Fruit fly (Drosophila melanogaster): Measurements from ENCODE around the gene daed.

Gene daed

dm6 chr2L:2200136-2201036 is 15.7 kb downstream of the daed start (continued):
- no peak for TF ChIP-seq hkb (optimal IDR thresholded peaks at IDR 0.05)
- TF ChIP-seq hkb (GFP tag; IDR thresholded peaks at IDR 0.05), result no peak
- no peak for TF ChIP-seq Doc2 (GFP tag; IDR thresholded peaks at IDR 0.05)
- no peak for TF ChIP-seq Aef1 (GFP tag; IDR thresholded peaks at IDR 0.05)
- no peak for TF ChIP-seq Atf-2 (GFP tag; optimal IDR thresholded peaks at IDR 0.05)
- no peak for TF ChIP-seq CG2116 (GFP tag; optimal IDR thresholded peaks at IDR 0.05)
- peak; percentile 61 for TF ChIP-seq sug (tag; optimal IDR thresholded peaks at IDR 0.05)
- no peak for TF ChIP-seq CTCF (GFP tag; optimal IDR thresholded peaks at IDR 0.05)
- TF ChIP-seq CG15514 (GFP tag; optimal IDR thresholded peaks at IDR 0.05), result no peak
- no peak for TF ChIP-seq CG42726 (GFP tag; IDR thresholded peaks at IDR 0.05; ENCODE audit: partially characterized antibody)
- TF ChIP-seq fd3F (GFP tag; optimal IDR thresholded peaks at IDR 0.05), result no peak
- TF ChIP-seq lbe (GFP tag; optimal IDR thresholded peaks at IDR 0.05), result peak; percentile 33
- TF ChIP-seq Lhr (GFP tag; optimal IDR thresholded peaks at IDR 0.05), result peak; percentile 41
- TF ChIP-seq Hey (tag; optimal IDR thresholded peaks at IDR 0.05), result no peak
- no peak for TF ChIP-seq so (GFP tag; IDR thresholded peaks at IDR 0.05)
- TF ChIP-seq tx (GFP tag; optimal IDR thresholded peaks at IDR 0.05), result no peak
- no peak for TF ChIP-seq pum (GFP tag; optimal IDR thresholded peaks at IDR 0.05)
- no peak for TF ChIP-seq CG11085 (GFP tag; IDR thresholded peaks at IDR 0.05)
- no peak for TF ChIP-seq CG4360 (GFP tag; IDR thresholded peaks at IDR 0.05)
- TF ChIP-seq CG9727 (GFP tag; optimal IDR thresholded peaks at IDR 0.05), result no peak
- no peak for TF ChIP-seq insv (GFP tag; optimal IDR thresholded peaks at IDR 0.05)
- TF ChIP-seq pros (GFP tag; optimal IDR thresholded peaks at IDR 0.05), result peak; percentile 84
- no peak for TF ChIP-seq zen (tag; optimal IDR thresholded peaks at IDR 0.05)
- TF ChIP-seq fu2 (GFP tag; optimal IDR thresholded peaks at IDR 0.05), result no peak
- no peak for TF ChIP-seq bab2 (GFP tag; optimal IDR thresholded peaks at IDR 0.05)
- no peak for TF ChIP-seq CG11247 (GFP tag; IDR thresholded peaks at IDR 0.05)
- peak; percentile 63 for TF ChIP-seq CG8478 (optimal IDR thresholded peaks at IDR 0.05)
- TF ChIP-seq dan (GFP tag; IDR thresholded peaks at IDR 0.05), result no peak
- no peak for TF ChIP-seq CG12744 (GFP tag; optimal IDR thresholded peaks at IDR 0.05)
- TF ChIP-seq Adf1 (GFP tag; IDR thresholded peaks at IDR 0.05), result no peak
- no peak for TF ChIP-seq row (GFP tag; IDR thresholded peaks at IDR 0.05)
- TF ChIP-seq Hr51 (GFP tag; optimal IDR thresholded peaks at IDR 0.05), result no peak
- TF ChIP-seq Ssrp (tag; optimal IDR thresholded peaks at IDR 0.05), result no peak
- TF ChIP-seq cas (GFP tag; IDR thresholded peaks at IDR 0.05), result no peak
- TF ChIP-seq CG17802 (tag; optimal IDR thresholded peaks at IDR 0.05), result no peak
- TF ChIP-seq bbx (GFP tag; IDR thresholded peaks at IDR 0.05; ENCODE audit: partially characterized antibody), result no peak
- no peak for TF ChIP-seq E2f2 (GFP tag; IDR thresholded peaks at IDR 0.05)
- no peak for TF ChIP-seq Sox102F (GFP tag; optimal IDR thresholded peaks at IDR 0.05)
- no peak for TF ChIP-seq D19A (tag; optimal IDR thresholded peaks at IDR 0.05)
- TF ChIP-seq CG6254 (GFP tag; optimal IDR thresholded peaks at IDR 0.05), result peak; percentile 4
- no peak for TF ChIP-seq Fer3 (tag; optimal IDR thresholded peaks at IDR 0.05)
- no peak for TF ChIP-seq disco-r (GFP tag; optimal IDR thresholded peaks at IDR 0.05)
- no peak for TF ChIP-seq ind (GFP tag; optimal IDR thresholded peaks at IDR 0.05)
- TF ChIP-seq Jarid2 (GFP tag; optimal IDR thresholded peaks at IDR 0.05), result no peak
- no peak for TF ChIP-seq Ravus (GFP tag; IDR thresholded peaks at IDR 0.05)
- TF ChIP-seq CG7928 (GFP tag; optimal IDR thresholded peaks at IDR 0.05), result no peak
- no peak for TF ChIP-seq CG34422 (GFP tag; IDR thresholded peaks at IDR 0.05)
- TF ChIP-seq sens-2 (GFP tag; IDR thresholded peaks at IDR 0.05), result no peak
- TF ChIP-seq al (GFP tag; IDR thresholded peaks at IDR 0.05), result no peak
- TF ChIP-seq Fer2 (tag; optimal IDR thresholded peaks at IDR 0.05), result no peak
- peak; percentile 51 to 66 for TF ChIP-seq Trl (optimal IDR thresholded peaks at IDR 0.05)
- TF ChIP-seq Trl (GFP tag; optimal IDR thresholded peaks at IDR 0.05), result no peak
